Worm (Caenorhabditis elegans) whole organism, young adult: Measurements from ENCODE around the gene adbp-1.
A peak's percentile ranks its signal among the peaks of the same experiment; 100 is the strongest.

ENCODE experiments used
- B0261.1 ChIP-seq: sonication (generic microtip); optimal IDR thresholded peaks from 2 replicates; lab custom pipeline; 2016; ENCODE audit warnings: mild to moderate bottlenecking, missing genetic modification characterization, moderate library complexity, missing compliant biosample characterization
- B0336.3 ChIP-seq: fragments of 200-800 bp; sonication (Bioruptor generic); IDR thresholded peaks from 2 replicates; pipeline ENCODE4 v1.3.6; 2022; ENCODE audit warnings: missing genetic modification characterization, missing compliant biosample characterization
- F23B12.7 ChIP-seq: sonication (generic microtip); optimal IDR thresholded peaks from 2 replicates; lab custom pipeline; 2017; ENCODE audit warnings: missing genetic modification characterization, mild to moderate bottlenecking, missing compliant biosample characterization, antibody characterized with exemption, moderate library complexity; ENCODE audit not compliant: insufficient read depth
- F33H1.4 ChIP-seq: fragments of 200-800 bp; sonication (Bioruptor generic); IDR thresholded peaks from 2 replicates; pipeline ENCODE4 v1.3.6; 2022; ENCODE audit warnings: missing genetic modification reagents, missing genetic modification characterization, missing compliant biosample characterization
- Y53G8AR.9 ChIP-seq: fragments of 200-800 bp; sonication (Bioruptor generic); conservative IDR thresholded peaks from 2 replicates; pipeline ENCODE4 v1.3.6; 2022; ENCODE audit warnings: missing genetic modification reagents, missing genetic modification characterization, missing compliant biosample characterization
- Y79H2A.3 ChIP-seq: fragments of 200-800 bp; sonication (Bioruptor generic); conservative IDR thresholded peaks from 2 replicates; pipeline ENCODE4 v1.3.6; 2022; ENCODE audit warnings: missing genetic modification reagents, missing genetic modification characterization, missing compliant biosample characterization
- akir-1 ChIP-seq: fragments of 200-800 bp; sonication (Bioruptor generic); optimal IDR thresholded peaks from 2 replicates; lab custom pipeline; 2018; ENCODE audit warnings: mild to moderate bottlenecking, missing genetic modification characterization, moderate library complexity, missing compliant biosample characterization
- ama-1 ChIP-seq, 3 experiments: fragments of 150-350 bp in 1 of 3; sonication (generic microtip) in 2 of 3; optimal IDR thresholded peaks; 2 replicates each; lab custom pipeline; 2014 to 2018; ENCODE audit warnings: missing biosample characterization in 2 of 3, missing genetic modification characterization in 2 of 3, missing genetic modification reagents in 2 of 3
- attf-3 ChIP-seq: fragments of 200-800 bp; sonication (Bioruptor generic); conservative IDR thresholded peaks from 2 replicates; pipeline ENCODE4 v1.3.6; 2022; ENCODE audit warnings: missing genetic modification reagents, missing genetic modification characterization, missing compliant biosample characterization
- ccch-3 ChIP-seq: fragments of 200-800 bp; sonication (Bioruptor generic); optimal IDR thresholded peaks from 2 replicates; lab custom pipeline; 2018; ENCODE audit warnings: mild to moderate bottlenecking, missing genetic modification characterization, missing compliant biosample characterization
- egl-44 ChIP-seq: fragments of 200-800 bp; sonication (Bioruptor generic); IDR thresholded peaks from 2 replicates; pipeline ENCODE4 v1.3.6; 2022; ENCODE audit warnings: missing genetic modification reagents, missing genetic modification characterization, missing compliant biosample characterization
- egrh-3 ChIP-seq: fragments of 200-800 bp; sonication (Bioruptor generic); IDR thresholded peaks from 2 replicates; pipeline ENCODE4 v1.3.6; 2022; ENCODE audit warnings: missing genetic modification reagents, missing genetic modification characterization, missing compliant biosample characterization
- fkh-3 ChIP-seq: sonication (generic microtip); optimal IDR thresholded peaks from 2 replicates; lab custom pipeline; 2016; ENCODE audit warnings: mild to moderate bottlenecking, missing genetic modification characterization, missing compliant biosample characterization
- lin-35 ChIP-seq, 3 experiments: fragments of 150-350 bp in 2 of 3; sonication (generic microtip) in 1 of 3; optimal IDR thresholded peaks; 2 replicates each; lab custom pipeline; 2014 to 2018; ENCODE audit warnings: missing biosample characterization in 3 of 3, missing genetic modification characterization in 3 of 3, missing genetic modification reagents in 3 of 3
- lir-1 ChIP-seq: fragments of 200-800 bp; sonication (Bioruptor generic); conservative IDR thresholded peaks from 2 replicates; pipeline ENCODE4 v1.3.6; 2022; ENCODE audit warnings: missing genetic modification reagents, missing genetic modification characterization, missing compliant biosample characterization
- lsy-27 ChIP-seq: sonication (generic microtip); optimal IDR thresholded peaks from 2 replicates; lab custom pipeline; 2017; ENCODE audit warnings: missing genetic modification characterization, mild to moderate bottlenecking, missing compliant biosample characterization, antibody characterized with exemption, missing genotype, borderline replicate concordance; ENCODE audit not compliant: insufficient read depth
- madf-10 ChIP-seq: sonication (generic microtip); optimal IDR thresholded peaks from 2 replicates; lab custom pipeline; 2016; ENCODE audit warnings: mild to moderate bottlenecking, missing genetic modification characterization, missing compliant biosample characterization
- madf-3 ChIP-seq: fragments of 200-800 bp; sonication (Bioruptor generic); IDR thresholded peaks from 2 replicates; pipeline ENCODE4 v1.3.6; 2022; ENCODE audit warnings: missing genetic modification reagents, missing genetic modification characterization, missing compliant biosample characterization
- mel-28 ChIP-seq: sonication (generic microtip); optimal IDR thresholded peaks from 2 replicates; lab custom pipeline; 2016; ENCODE audit warnings: borderline replicate concordance, mild to moderate bottlenecking, missing genetic modification characterization, missing compliant biosample characterization
- mes-4 ChIP-seq: sonication (generic microtip); optimal IDR thresholded peaks from 2 replicates; lab custom pipeline; 2016; ENCODE audit warnings: missing genotype, missing genetic modification characterization, missing compliant biosample characterization
- nfya-1 ChIP-seq: sonication (generic microtip); optimal IDR thresholded peaks from 2 replicates; lab custom pipeline; 2017; ENCODE audit warnings: antibody characterized with exemption, missing compliant biosample characterization, missing genetic modification characterization, borderline replicate concordance; ENCODE audit not compliant: insufficient read depth
- nfyb-1 ChIP-seq: fragments of 200-800 bp; sonication (Bioruptor generic); IDR thresholded peaks from 2 replicates; pipeline ENCODE4 v1.3.6; 2022; ENCODE audit warnings: missing genetic modification reagents, missing genetic modification characterization, missing compliant biosample characterization
- nhr-120 ChIP-seq: fragments of 200-800 bp; sonication (Bioruptor generic); IDR thresholded peaks from 2 replicates; pipeline ENCODE4 v1.3.6; 2022; ENCODE audit warnings: missing genetic modification characterization, missing compliant biosample characterization
- nhr-80 ChIP-seq: sonication (generic microtip); optimal IDR thresholded peaks from 2 replicates; lab custom pipeline; 2016; ENCODE audit warnings: missing genetic modification characterization, missing compliant biosample characterization
- pha-4 ChIP-seq: fragments of 150-350 bp; sonication (generic microtip); optimal IDR thresholded peaks from 2 replicates; lab custom pipeline; 2014; ENCODE audit warnings: missing biosample characterization, missing genetic modification reagents, missing genetic modification characterization
- sdz-38 ChIP-seq: sonication (generic microtip); optimal IDR thresholded peaks from 2 replicates; lab custom pipeline; 2016; ENCODE audit warnings: missing genotype, missing genetic modification characterization, missing compliant biosample characterization
- snpc-4 ChIP-seq, 5 experiments: fragments of 150-350 bp in 1 of 5; sonication (generic microtip) in 4 of 5; optimal IDR thresholded peaks; 2 replicates each; lab custom pipeline; 2014 to 2018; ENCODE audit warnings: missing genetic modification characterization in 5 of 5, missing biosample characterization in 3 of 5, antibody characterized with exemption in 2 of 5, mild to moderate bottlenecking in 2 of 5, missing compliant biosample characterization in 2 of 5, missing genotype in 2 of 5, moderate library complexity in 2 of 5, missing genetic modification reagents in 1 of 5
- ztf-22 ChIP-seq: fragments of 200-800 bp; sonication (Bioruptor generic); optimal IDR thresholded peaks from 2 replicates; lab custom pipeline; 2018; ENCODE audit warnings: mild to moderate bottlenecking, missing genetic modification characterization, moderate library complexity, missing compliant biosample characterization
- ztf-28 ChIP-seq: fragments of 200-800 bp; sonication (Bioruptor generic); IDR thresholded peaks from 2 replicates; pipeline ENCODE4 v1.3.6; 2022; ENCODE audit warnings: missing genetic modification reagents, missing genetic modification characterization, missing compliant biosample characterization
- ztf-6 ChIP-seq: fragments of 200-800 bp; sonication (Bioruptor generic); IDR thresholded peaks from 2 replicates; pipeline ENCODE4 v1.3.6; 2022; ENCODE audit warnings: missing genetic modification reagents, missing genetic modification characterization, missing compliant biosample characterization

adbp-1 gene

ce11 chrII:11415672-11416071, 28.3 kb upstream of the adbp-1 start, which contains the start of gene C05D12.1 (continued):
- TF ChIP-seq madf-3 = no peak
- TF ChIP-seq pha-4 = no peak

- TF ChIP-seq Y53G8AR.9 (no peak), nhr-120 (GFP tag; lab: Robert Waterston, UW) (no peak)
- TF ChIP-seq, all 124 proteins: peak for 0
Observed at ce11 chrII:11417999-11418398, 26.0 kb upstream of the adbp-1 start, which contains the start of gene C05D12.2. C05D12.2 (plus strand) TSS chrII:11418299.

- no peak for TF ChIP-seq ztf-6 (GFP tag; lab: Robert Waterston, UW)
- peak; percentile 60 for TF ChIP-seq nhr-80 (tag; lab: Kevin White, UChicago)
- TF ChIP-seq F23B12.7 (tag; lab: Kevin White, UChicago) = no peak
- TF ChIP-seq nfya-1 (tag; lab: Kevin White, UChicago) = no peak
Observed at ce11 chrII:11418476-11418875, 25.5 kb upstream of the adbp-1 start.

ce11 chrII:11424032-11424431, 19.9 kb upstream of the adbp-1 start:
- TF ChIP-seq Y79H2A.3 (no peak), lir-1 (GFP tag; lab: Robert Waterston, UW) (no peak), lin-35 (GFP tag; optimal IDR thresholded peaks at IDR 0.05; lab: Kevin White, UChicago) (no peak), sdz-38 (tag; lab: Kevin White, UChicago) (no peak), ztf-28 (GFP tag; lab: Robert Waterston, UW) (no peak), B0336.3 (GFP tag; lab: Robert Waterston, UW) (no peak), fkh-3 (tag; lab: Kevin White, UChicago) (no peak), B0261.1 (tag; lab: Kevin White, UChicago) (no peak), ccch-3 (GFP tag; lab: Kevin White, UChicago) (no peak), ztf-22 (GFP tag; lab: Kevin White, UChicago) (no peak), nfya-1 (tag; lab: Kevin White, UChicago) (no peak), madf-10 (tag; lab: Kevin White, UChicago) (no peak), F33H1.4 (GFP tag; lab: Robert Waterston, UW) (no peak), attf-3 (GFP tag; lab: Robert Waterston, UW) (no peak), nfyb-1 (GFP tag; lab: Robert Waterston, UW) (no peak), akir-1 (GFP tag; lab: Kevin White, UChicago) (no peak), snpc-4 (GFP tag; optimal IDR thresholded peaks at IDR 0.05; lab: Kevin White, UChicago) (no peak), snpc-4 (tag; optimal IDR thresholded peaks at IDR 0.05; lab: Kevin White, UChicago) (no peak), egrh-3 (GFP tag; lab: Robert Waterston, UW) (no peak)

ce11 chrII:11424579-11425316, 19.2 kb upstream of the adbp-1 start, which contains the start of gene C05D12.3:
C05D12.3 (plus strand) TSS chrII:11425266.
- no peak for TF ChIP-seq akir-1 (GFP tag; lab: Kevin White, UChicago)
- no peak for TF ChIP-seq ama-1 (optimal IDR thresholded peaks at IDR 0.05; lab: Kevin White, UChicago)
- TF ChIP-seq ama-1 (GFP tag; optimal IDR thresholded peaks at IDR 0.05; lab: Kevin White, UChicago) = no peak
- no peak for TF ChIP-seq lsy-27
- TF ChIP-seq egl-44 = no peak
- peak; percentile 33 for TF ChIP-seq nhr-80 (tag; lab: Kevin White, UChicago)
- no peak for TF ChIP-seq mel-28 (tag; lab: Kevin White, UChicago)
- no peak for TF ChIP-seq mes-4 (tag; lab: Kevin White, UChicago)
- TF ChIP-seq madf-3 = no peak
